Worm (Caenorhabditis elegans): ENCODE data around the gene cbd-1.

Gene cbd-1

DNA sequence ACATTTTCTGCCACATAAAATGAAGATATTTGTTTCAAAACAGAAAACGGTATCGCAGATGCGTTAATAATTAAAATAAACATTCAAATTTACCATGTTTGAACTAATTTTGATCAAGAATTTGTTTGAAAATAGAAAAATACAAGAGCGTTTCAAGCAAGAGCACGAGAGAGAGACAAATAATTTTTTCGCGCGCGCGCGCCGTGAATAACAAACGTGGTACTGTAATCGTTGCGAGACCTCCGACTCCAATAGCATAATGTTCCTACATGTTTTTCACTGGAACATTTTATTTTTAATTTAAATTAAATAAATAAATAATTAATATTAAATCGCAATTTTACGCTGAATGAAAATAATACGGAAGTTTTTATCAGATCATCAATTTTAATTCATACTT, 35.8 kb upstream of the cbd-1 start, which contains the start of gene F54E12.2 (continued):
- TF ChIP-seq gei-17 (GFP tag; optimal IDR thresholded peaks at IDR 0.05) (no peak), B0336.3 (GFP tag; IDR thresholded peaks at IDR 0.05) (no peak), T26A5.8 (tag; optimal IDR thresholded peaks at IDR 0.05) (no peak), bed-2 (GFP tag; IDR thresholded peaks at IDR 0.05) (no peak), ztf-18 (tag; optimal IDR thresholded peaks at IDR 0.05) (no peak), nhr-90 (tag; optimal IDR thresholded peaks at IDR 0.05) (no peak), athp-1 (tag; optimal IDR thresholded peaks at IDR 0.05) (peak; percentile 38), egrh-3 (GFP tag; IDR thresholded peaks at IDR 0.05) (no peak), nfyb-1 (GFP tag; IDR thresholded peaks at IDR 0.05) (no peak), Y95B8A.8 (GFP tag; IDR thresholded peaks at IDR 0.05) (peak; percentile 95), snpc-1.1 (tag; optimal IDR thresholded peaks at IDR 0.05; ENCODE audit: insufficient read depth) (peak; percentile 56), F55B11.4 (tag; optimal IDR thresholded peaks at IDR 0.05; ENCODE audit: borderline replicate concordance, insufficient read depth) (no peak), him-1 (tag; optimal IDR thresholded peaks at IDR 0.05) (no peak), F22D6.2 (tag; optimal IDR thresholded peaks at IDR 0.05) (no peak), egl-18 (GFP tag; IDR thresholded peaks at IDR 0.05) (no peak), lsl-1 (GFP tag; optimal IDR thresholded peaks at IDR 0.05) (peak; percentile 97), repo-1 (tag; optimal IDR thresholded peaks at IDR 0.05) (no peak), egl-44 (GFP tag; IDR thresholded peaks at IDR 0.05) (no peak), mxl-1 (tag; optimal IDR thresholded peaks at IDR 0.05) (no peak), F39B2.1 (GFP tag; IDR thresholded peaks at IDR 0.05) (peak; percentile 88; the same call in 1 of the 2 replicates), nhr-179 (tag; optimal IDR thresholded peaks at IDR 0.05) (no peak), aptf-3 (GFP tag; IDR thresholded peaks at IDR 0.05) (no peak), Y53F4B.3 (GFP tag; IDR thresholded peaks at IDR 0.05) (peak; percentile 45; the same call in 1 of the 2 replicates), madf-8 (GFP tag; conservative IDR thresholded peaks at IDR 0.05) (peak; percentile 96), xnd-1 (tag; optimal IDR thresholded peaks at IDR 0.05) (peak; percentile 95), D2030.7 (GFP tag; IDR thresholded peaks at IDR 0.05) (peak; percentile 98), ama-1 (optimal IDR thresholded peaks at IDR 0.05) (no peak), ama-1 (GFP tag; optimal IDR thresholded peaks at IDR 0.05) (no peak), efl-1 (GFP tag; optimal IDR thresholded peaks at IDR 0.05) (peak; percentile 98), pbrm-1 (GFP tag; IDR thresholded peaks at IDR 0.05) (peak; percentile 78), tbx-9 (tag; optimal IDR thresholded peaks at IDR 0.05; ENCODE audit: borderline replicate concordance) (no peak), B0019.2 (GFP tag; conservative IDR thresholded peaks at IDR 0.05) (peak; percentile 88), B0035.1 (tag; optimal IDR thresholded peaks at IDR 0.05) (no peak), chd-7 (tag; optimal IDR thresholded peaks at IDR 0.05) (no peak), F57A8.1 (GFP tag; optimal IDR thresholded peaks at IDR 0.05) (no peak), ztf-3 (GFP tag; optimal IDR thresholded peaks at IDR 0.05) (no peak), ekl-4 (GFP tag; IDR thresholded peaks at IDR 0.05) (peak; percentile 30; the same call in 1 of the 2 replicates), snpc-1.3 (tag; optimal IDR thresholded peaks at IDR 0.05; ENCODE audit: insufficient read depth) (peak; percentile 88), zim-3 (tag; optimal IDR thresholded peaks at IDR 0.05) (no peak), snpc-4 (GFP tag; optimal IDR thresholded peaks at IDR 0.05) (no peak), snpc-4 (tag; optimal IDR thresholded peaks at IDR 0.05) (peak in 2 of 4 experiments; percentile 18 to 31), tbp1 (GFP tag; optimal IDR thresholded peaks at IDR 0.05) (peak; percentile 68), ceh-79 (tag; optimal IDR thresholded peaks at IDR 0.05) (no peak), attf-5 (GFP tag; optimal IDR thresholded peaks at IDR 0.05) (no peak), sea-2 (GFP tag; IDR thresholded peaks at IDR 0.05) (no peak), Y53G8AR.9 (GFP tag; conservative IDR thresholded peaks at IDR 0.05) (peak; percentile 86), mcd-1 (GFP tag; IDR thresholded peaks at IDR 0.05) (peak; percentile 57; the same call in 1 of the 2 replicates), rec-8 (tag; optimal IDR thresholded peaks at IDR 0.05) (no peak), F37B4.10 (GFP tag; IDR thresholded peaks at IDR 0.05) (no peak), atf-7 (tag; optimal IDR thresholded peaks at IDR 0.05) (no peak)
